Fruit fly (Drosophila melanogaster): ENCODE results near the gene kuz.

Gene kuz

DNA sequence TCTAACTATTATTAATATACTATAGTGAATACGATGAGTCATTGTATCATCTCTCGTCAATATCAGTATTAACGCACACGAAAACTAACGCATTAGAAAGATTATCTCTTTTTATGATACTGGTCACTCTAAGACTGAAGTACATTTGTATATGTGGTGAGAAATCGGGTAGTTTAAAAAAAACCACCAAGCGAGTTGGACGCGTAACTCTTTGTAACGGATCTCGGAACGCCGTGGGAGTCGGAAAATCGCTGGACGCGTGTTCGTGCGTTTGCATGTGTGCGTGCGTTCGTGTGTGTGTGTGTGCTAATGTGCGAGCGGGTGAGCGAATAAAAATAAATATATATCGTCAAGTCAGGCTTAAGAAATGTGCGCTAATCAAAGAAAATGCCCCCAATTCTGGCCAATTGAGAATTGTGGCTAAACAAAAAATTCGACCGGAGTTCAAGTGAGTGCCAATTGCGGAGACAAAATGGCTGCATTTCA lies at the start of gene kuz (continued):
- TF ChIP-seq D19A (tag; optimal IDR thresholded peaks at IDR 0.05) (peak; percentile 53), Max (GFP tag; optimal IDR thresholded peaks at IDR 0.05) (peak; percentile 15), CG1024 (GFP tag; IDR thresholded peaks at IDR 0.05) (no peak), CG6765 (GFP tag; optimal IDR thresholded peaks at IDR 0.05) (peak; percentile 55), her (GFP tag; optimal IDR thresholded peaks at IDR 0.05) (peak; percentile 21), CG11504 (tag; optimal IDR thresholded peaks at IDR 0.05) (peak; percentile 34), CG4854 (GFP tag; optimal IDR thresholded peaks at IDR 0.05) (peak; percentile 26), pros (GFP tag; optimal IDR thresholded peaks at IDR 0.05) (peak; percentile 58), pzg (GFP tag; optimal IDR thresholded peaks at IDR 0.05) (peak; percentile 59), CoRest (tag; optimal IDR thresholded peaks at IDR 0.05) (peak; percentile 4), CG13424 (tag; optimal IDR thresholded peaks at IDR 0.05) (peak; percentile 30)

DNA sequence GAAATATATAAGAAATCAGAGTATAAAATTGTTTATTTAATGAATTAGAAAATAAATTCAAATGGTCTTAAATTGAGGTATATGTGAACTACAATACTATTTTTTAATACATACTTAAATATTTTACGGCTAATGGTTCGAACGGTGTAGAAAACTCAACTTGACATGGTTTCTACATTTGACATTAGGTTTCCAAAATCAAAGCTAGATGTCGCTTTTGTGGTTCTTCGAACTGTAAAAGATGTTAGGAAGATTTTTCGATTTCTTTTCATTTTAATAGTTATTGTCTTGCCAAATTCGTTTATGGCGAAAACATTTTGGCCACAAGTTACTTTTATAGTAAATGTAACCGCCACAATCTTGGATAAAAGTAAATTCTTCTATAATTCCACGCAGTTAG lies 49.5 kb upstream of the kuz start:
- no peak for TF ChIP-seq CG15073 (GFP tag; optimal IDR thresholded peaks at IDR 0.05)
- no peak for TF ChIP-seq Poxn (GFP tag; IDR thresholded peaks at IDR 0.05)
- TF ChIP-seq knrl (GFP tag; IDR thresholded peaks at IDR 0.05; ENCODE audit: partially characterized antibody), result peak; percentile 43; the same call in 1 of the 3 replicates
- no peak for TF ChIP-seq CG31224 (GFP tag; IDR thresholded peaks at IDR 0.05)
- no peak for TF ChIP-seq jumu (GFP tag; optimal IDR thresholded peaks at IDR 0.05)
- TF ChIP-seq CG3995 (GFP tag; optimal IDR thresholded peaks at IDR 0.05), result no peak
- no peak for TF ChIP-seq ranshi (GFP tag; IDR thresholded peaks at IDR 0.05)
- TF ChIP-seq dysf (GFP tag; IDR thresholded peaks at IDR 0.05), result no peak
- TF ChIP-seq CG2199 (GFP tag; IDR thresholded peaks at IDR 0.05), result peak; percentile 80; the same call in 2 of the 3 replicates
- TF ChIP-seq CTCF (GFP tag; optimal IDR thresholded peaks at IDR 0.05), result peak; percentile 92
- no peak for TF ChIP-seq gce (GFP tag; IDR thresholded peaks at IDR 0.05)
- no peak for TF ChIP-seq Adf1 (GFP tag; IDR thresholded peaks at IDR 0.05)
- TF ChIP-seq sqz (GFP tag; optimal IDR thresholded peaks at IDR 0.05), result no peak
- no peak for TF ChIP-seq cwo (GFP tag; optimal IDR thresholded peaks at IDR 0.05)
- no peak for TF ChIP-seq CG15479 (GFP tag; optimal IDR thresholded peaks at IDR 0.05)
- 0 out of 2 replicates have a peak, but pooled peaks have one; percentile 12 for TF ChIP-seq inv (GFP tag; IDR thresholded peaks at IDR 0.05; ENCODE audit: partially characterized antibody)
- TF ChIP-seq Fer2 (tag; optimal IDR thresholded peaks at IDR 0.05), result no peak
- no peak for TF ChIP-seq CG14860 (GFP tag; IDR thresholded peaks at IDR 0.05; ENCODE audit: partially characterized antibody)
- no peak for TF ChIP-seq Rfx (GFP tag; IDR thresholded peaks at IDR 0.05)
- peak; percentile 92 for TF ChIP-seq Dip2 (GFP tag; IDR thresholded peaks at IDR 0.05)
- TF ChIP-seq CG6765 (GFP tag; optimal IDR thresholded peaks at IDR 0.05), result no peak
- peak; percentile 13 for TF ChIP-seq Xbp1 (GFP tag; optimal IDR thresholded peaks at IDR 0.05)
- TF ChIP-seq Lpt (GFP tag; optimal IDR thresholded peaks at IDR 0.05), result no peak
- TF ChIP-seq NfI (GFP tag; optimal IDR thresholded peaks at IDR 0.05), result no peak
- TF ChIP-seq hb (GFP tag; IDR thresholded peaks at IDR 0.05; ENCODE audit: partially characterized antibody), result peak; percentile 53; the same call in 1 of the 3 replicates
- TF ChIP-seq chinmo (GFP tag; IDR thresholded peaks at IDR 0.05; ENCODE audit: partially characterized antibody), result no peak
- peak; percentile 80 for TF ChIP-seq CG42726 (GFP tag; IDR thresholded peaks at IDR 0.05; ENCODE audit: partially characterized antibody)
- peak; percentile 42 for TF ChIP-seq stwl (tag; optimal IDR thresholded peaks at IDR 0.05)
- TF ChIP-seq NFAT (GFP tag; IDR thresholded peaks at IDR 0.05), result no peak
- TF ChIP-seq amos (GFP tag; IDR thresholded peaks at IDR 0.05; ENCODE audit: partially characterized antibody), result peak; percentile 70
- no peak for TF ChIP-seq Atf-2 (GFP tag; optimal IDR thresholded peaks at IDR 0.05)
- no peak for TF ChIP-seq Mrtf (GFP tag; IDR thresholded peaks at IDR 0.05)
- no peak for TF ChIP-seq CG17802 (tag; optimal IDR thresholded peaks at IDR 0.05)
- peak; percentile 64 for TF ChIP-seq CG16813 (GFP tag; IDR thresholded peaks at IDR 0.05; ENCODE audit: partially characterized antibody)
- TF ChIP-seq CG34224 (GFP tag; IDR thresholded peaks at IDR 0.05; ENCODE audit: partially characterized antibody), result no peak
- TF ChIP-seq CG6791 (GFP tag; IDR thresholded peaks at IDR 0.05; ENCODE audit: partially characterized antibody), result peak; percentile 59; the same call in 1 of the 3 replicates
- TF ChIP-seq Jarid2 (GFP tag; optimal IDR thresholded peaks at IDR 0.05), result no peak
- TF ChIP-seq CG6175 (GFP tag; IDR thresholded peaks at IDR 0.05), result no peak
- TF ChIP-seq chm (GFP tag; IDR thresholded peaks at IDR 0.05), result no peak
